Worm (Caenorhabditis elegans) whole organism, young adult: ENCODE results near the gene Y77E11A.23.
A peak's percentile ranks its signal among the peaks of the same experiment; 100 is the strongest.

Experiments used
- B0336.3 ChIP-seq: fragments of 200-800 bp; sonication (Bioruptor generic); IDR thresholded peaks from 2 replicates; pipeline ENCODE4 v1.3.6; 2022; ENCODE audit warnings: missing genetic modification characterization, missing compliant biosample characterization
- F33H1.4 ChIP-seq: fragments of 200-800 bp; sonication (Bioruptor generic); IDR thresholded peaks from 2 replicates; pipeline ENCODE4 v1.3.6; 2022; ENCODE audit warnings: missing genetic modification reagents, missing genetic modification characterization, missing compliant biosample characterization
- F37B4.10 ChIP-seq: fragments of 200-800 bp; sonication (Bioruptor generic); IDR thresholded peaks from 2 replicates; pipeline ENCODE4 v1.3.6; 2022; ENCODE audit warnings: missing genetic modification characterization, missing compliant biosample characterization
- F52B5.7 ChIP-seq: sonication (generic microtip); optimal IDR thresholded peaks from 2 replicates; lab custom pipeline; 2016; ENCODE audit warnings: mild to moderate bottlenecking, missing genetic modification characterization, missing compliant biosample characterization
- T07F8.4 ChIP-seq: sonication (generic microtip); optimal IDR thresholded peaks from 2 replicates; lab custom pipeline; 2016; ENCODE audit warnings: mild to moderate bottlenecking, missing genetic modification characterization, moderate library complexity, missing compliant biosample characterization
- Y67H2A.10 ChIP-seq: fragments of 200-800 bp; sonication (Bioruptor generic); conservative IDR thresholded peaks from 2 replicates; pipeline ENCODE4 v1.3.6; 2022; ENCODE audit warnings: missing genetic modification reagents, missing genetic modification characterization, missing compliant biosample characterization
- Y79H2A.3 ChIP-seq: fragments of 200-800 bp; sonication (Bioruptor generic); conservative IDR thresholded peaks from 2 replicates; pipeline ENCODE4 v1.3.6; 2022; ENCODE audit warnings: missing genetic modification reagents, missing genetic modification characterization, missing compliant biosample characterization
- atf-7 ChIP-seq: sonication (generic microtip); optimal IDR thresholded peaks from 2 replicates; lab custom pipeline; 2017; ENCODE audit warnings: mild to moderate bottlenecking, missing genetic modification characterization, missing compliant biosample characterization
- bed-2 ChIP-seq: fragments of 200-800 bp; sonication (Bioruptor generic); IDR thresholded peaks from 2 replicates; pipeline ENCODE4 v1.3.6; 2022; ENCODE audit warnings: missing genetic modification reagents, missing genetic modification characterization, missing compliant biosample characterization
- cebp-1 ChIP-seq, 2 experiments: fragments of 200-800 bp in 1 of 2; sonication (Bioruptor generic) in 1 of 2; sonication (generic microtip) in 1 of 2; IDR thresholded peaks in 1 of 2; optimal IDR thresholded peaks in 1 of 2; 2 replicates each; pipeline versions ENCODE4 v1.3.6 to Lab custom; 2017 to 2022; ENCODE audit warnings: missing compliant biosample characterization in 2 of 2, missing genetic modification characterization in 2 of 2, mild to moderate bottlenecking in 1 of 2, missing genetic modification reagents in 1 of 2, moderate library complexity in 1 of 2
- ceh-100 ChIP-seq: fragments of 200-800 bp; sonication (Bioruptor generic); IDR thresholded peaks from 2 replicates; pipeline ENCODE4 v1.3.6; 2022; ENCODE audit warnings: missing genetic modification reagents, missing genetic modification characterization, missing compliant biosample characterization
- ceh-58 ChIP-seq: fragments of 200-800 bp; sonication (Bioruptor generic); IDR thresholded peaks from 2 replicates; pipeline ENCODE4 v1.3.6; 2022; ENCODE audit warnings: missing genetic modification characterization, missing compliant biosample characterization
- die-1 ChIP-seq: sonication (generic microtip); optimal IDR thresholded peaks from 2 replicates; lab custom pipeline; 2016; ENCODE audit warnings: missing genotype, mild to moderate bottlenecking, missing genetic modification characterization, missing compliant biosample characterization
- dox-1 ChIP-seq: fragments of 200-800 bp; sonication (Bioruptor generic); IDR thresholded peaks from 2 replicates; pipeline ENCODE4 v1.3.6; 2022; ENCODE audit warnings: missing genetic modification reagents, missing genetic modification characterization, missing compliant biosample characterization
- egrh-3 ChIP-seq: fragments of 200-800 bp; sonication (Bioruptor generic); IDR thresholded peaks from 2 replicates; pipeline ENCODE4 v1.3.6; 2022; ENCODE audit warnings: missing genetic modification reagents, missing genetic modification characterization, missing compliant biosample characterization
- ekl-4 ChIP-seq: fragments of 200-800 bp; sonication (Bioruptor generic); IDR thresholded peaks from 2 replicates; pipeline ENCODE4 v1.3.6; 2022; ENCODE audit warnings: missing genetic modification reagents, missing genetic modification characterization, missing compliant biosample characterization
- fkh-3 ChIP-seq: sonication (generic microtip); optimal IDR thresholded peaks from 2 replicates; lab custom pipeline; 2016; ENCODE audit warnings: mild to moderate bottlenecking, missing genetic modification characterization, missing compliant biosample characterization
- gei-17 ChIP-seq: fragments of 200-800 bp; sonication (Bioruptor generic); optimal IDR thresholded peaks from 2 replicates; lab custom pipeline; 2018; ENCODE audit warnings: mild to moderate bottlenecking, missing genetic modification characterization, missing compliant biosample characterization
- hrde-1 ChIP-seq: sonication (generic microtip); optimal IDR thresholded peaks from 2 replicates; lab custom pipeline; 2016; ENCODE audit warnings: missing genetic modification characterization, mild to moderate bottlenecking, missing compliant biosample characterization, moderate library complexity, missing genotype, missing genetic modification reagents, borderline replicate concordance
- hsf-1 ChIP-seq: fragments of 200-800 bp; sonication (Bioruptor generic); IDR thresholded peaks from 2 replicates; pipeline ENCODE4 v1.3.6; 2022; ENCODE audit warnings: missing genetic modification reagents, missing genetic modification characterization, missing compliant biosample characterization
- let-607 ChIP-seq, 2 experiments: fragments of 200-800 bp in 1 of 2; sonication (Bioruptor generic) in 1 of 2; sonication (generic microtip) in 1 of 2; optimal IDR thresholded peaks; 2 replicates each; lab custom pipeline; 2016 to 2018; ENCODE audit warnings: mild to moderate bottlenecking in 2 of 2, missing compliant biosample characterization in 2 of 2, missing genetic modification characterization in 2 of 2, moderate library complexity in 2 of 2, missing genotype in 1 of 2
- lir-1 ChIP-seq: fragments of 200-800 bp; sonication (Bioruptor generic); conservative IDR thresholded peaks from 2 replicates; pipeline ENCODE4 v1.3.6; 2022; ENCODE audit warnings: missing genetic modification reagents, missing genetic modification characterization, missing compliant biosample characterization
- lsy-27 ChIP-seq: sonication (generic microtip); optimal IDR thresholded peaks from 2 replicates; lab custom pipeline; 2017; ENCODE audit warnings: missing genetic modification characterization, mild to moderate bottlenecking, missing compliant biosample characterization, antibody characterized with exemption, missing genotype, borderline replicate concordance; ENCODE audit not compliant: insufficient read depth
- nhr-120 ChIP-seq: fragments of 200-800 bp; sonication (Bioruptor generic); IDR thresholded peaks from 2 replicates; pipeline ENCODE4 v1.3.6; 2022; ENCODE audit warnings: missing genetic modification characterization, missing compliant biosample characterization
- nhr-179 ChIP-seq: sonication (generic microtip); optimal IDR thresholded peaks from 2 replicates; lab custom pipeline; 2016; ENCODE audit warnings: mild to moderate bottlenecking, missing genetic modification characterization, missing compliant biosample characterization
- nhr-27 ChIP-seq: fragments of 200-800 bp; sonication (Bioruptor generic); optimal IDR thresholded peaks from 2 replicates; lab custom pipeline; 2018; ENCODE audit warnings: mild to moderate bottlenecking, missing genetic modification characterization, moderate library complexity, missing compliant biosample characterization
- nhr-80 ChIP-seq: sonication (generic microtip); optimal IDR thresholded peaks from 2 replicates; lab custom pipeline; 2016; ENCODE audit warnings: missing genetic modification characterization, missing compliant biosample characterization
- pbrm-1 ChIP-seq: fragments of 200-800 bp; sonication (Bioruptor generic); IDR thresholded peaks from 2 replicates; pipeline ENCODE4 v1.3.6; 2022; ENCODE audit warnings: missing genetic modification reagents, missing genetic modification characterization, missing compliant biosample characterization
- rcor-1 ChIP-seq: fragments of 200-800 bp; sonication (Bioruptor generic); IDR thresholded peaks from 2 replicates; pipeline ENCODE4 v1.3.6; 2022; ENCODE audit warnings: missing genetic modification reagents, missing genetic modification characterization, missing compliant biosample characterization
- snpc-3.4 ChIP-seq: sonication (generic microtip); optimal IDR thresholded peaks from 2 replicates; lab custom pipeline; 2017; ENCODE audit warnings: missing genetic modification characterization, mild to moderate bottlenecking, missing compliant biosample characterization, antibody characterized with exemption, moderate library complexity, missing genotype, missing genetic modification reagents
- sptf-2 ChIP-seq: fragments of 200-800 bp; sonication (Bioruptor generic); optimal IDR thresholded peaks from 2 replicates; lab custom pipeline; 2018; ENCODE audit warnings: mild to moderate bottlenecking, missing genetic modification characterization, missing compliant biosample characterization
- unc-62 ChIP-seq: fragments of 150-350 bp; optimal IDR thresholded peaks from 2 replicates; lab custom pipeline; 2014; ENCODE audit warnings: missing biosample characterization, missing genetic modification reagents, missing genetic modification characterization
- ztf-22 ChIP-seq: fragments of 200-800 bp; sonication (Bioruptor generic); optimal IDR thresholded peaks from 2 replicates; lab custom pipeline; 2018; ENCODE audit warnings: mild to moderate bottlenecking, missing genetic modification characterization, moderate library complexity, missing compliant biosample characterization
- ztf-25 ChIP-seq: fragments of 200-800 bp; sonication (Bioruptor generic); IDR thresholded peaks from 2 replicates; pipeline ENCODE4 v1.3.6; 2022; ENCODE audit warnings: missing genetic modification reagents, missing genetic modification characterization, missing compliant biosample characterization

Y77E11A.23 gene

ce11 chrIV:1443514-1443913 lies 13.3 kb upstream of the Y77E11A.23 start:
- TF ChIP-seq nhr-120 (no peak), fkh-3 (tag; lab: Kevin White, UChicago) (no peak), gei-17 (GFP tag; lab: Kevin White, UChicago) (no peak), bed-2 (GFP tag; lab: Robert Waterston, UW) (no peak), unc-62 (GFP tag; lab: Kevin White, UChicago) (no peak), cebp-1 (GFP tag; IDR thresholded peaks at IDR 0.05; lab: Robert Waterston, UW) (no peak), cebp-1 (tag; optimal IDR thresholded peaks at IDR 0.05; lab: Kevin White, UChicago) (no peak), snpc-3.4 (tag; lab: Kevin White, UChicago) (no peak)
- TF ChIP-seq, all 124 proteins: peak for 0

- 0 out of 2 replicates have a peak, but pooled peaks have one; percentile 13 for TF ChIP-seq Y79H2A.3 (GFP tag; lab: Robert Waterston, UW)
- peak; percentile 94 for TF ChIP-seq hsf-1 (GFP tag; lab: Robert Waterston, UW)
- TF ChIP-seq F33H1.4 = peak; percentile 20; the same call in 1 of the 2 replicates
- 0 out of 2 replicates have a peak, but pooled peaks have one; percentile 13 for TF ChIP-seq ztf-25 (GFP tag; lab: Robert Waterston, UW)
- 0 out of 2 replicates have a peak, but pooled peaks have one; percentile 28 for TF ChIP-seq ekl-4 (GFP tag; lab: Robert Waterston, UW)
Measured at ce11 chrIV:1440094-1440493, 9.9 kb upstream of the Y77E11A.23 start.

- TF ChIP-seq T07F8.4 (no peak), atf-7 (tag; lab: Kevin White, UChicago) (no peak), nhr-179 (no peak), die-1 (tag; lab: Kevin White, UChicago) (no peak), nhr-80 (tag; lab: Kevin White, UChicago) (no peak), B0336.3 (GFP tag; lab: Robert Waterston, UW) (no peak), hrde-1 (tag; lab: Kevin White, UChicago) (no peak), Y67H2A.10 (GFP tag; lab: Robert Waterston, UW) (no peak), ceh-100 (GFP tag; lab: Robert Waterston, UW) (no peak), lsy-27 (tag; lab: Kevin White, UChicago) (no peak)
- TF ChIP-seq, all 124 proteins: peak for 0
Measured at ce11 chrIV:1437625-1438024, 7.5 kb upstream of the Y77E11A.23 start.

DNA sequence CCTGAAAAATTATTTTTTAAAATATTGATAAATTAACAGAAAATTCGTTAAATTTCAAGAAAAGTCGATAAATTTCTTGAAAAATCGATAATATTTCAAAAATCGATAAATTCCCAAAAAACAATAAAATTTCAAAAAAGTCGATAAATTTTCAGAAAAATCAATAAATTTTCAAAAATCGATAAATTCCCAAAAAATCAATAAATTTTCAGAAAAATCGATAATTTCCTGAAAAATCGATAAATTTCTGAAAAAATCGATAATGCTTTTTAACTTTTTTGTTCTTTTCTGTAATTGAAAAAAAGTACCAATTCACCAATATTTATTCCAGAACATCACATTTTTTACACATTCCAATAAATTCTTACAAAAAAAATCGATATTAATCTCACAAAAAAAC lies 5.0 kb upstream of the Y77E11A.23 start:
- TF ChIP-seq pbrm-1 (GFP tag; lab: Robert Waterston, UW) (no peak), nhr-27 (no peak), egrh-3 (GFP tag; lab: Robert Waterston, UW) (no peak), B0336.3 (GFP tag; lab: Robert Waterston, UW) (no peak), F37B4.10 (GFP tag; lab: Robert Waterston, UW) (no peak), let-607 (tag; optimal IDR thresholded peaks at IDR 0.05; lab: Kevin White, UChicago) (no peak), F52B5.7 (no peak), rcor-1 (GFP tag; lab: Robert Waterston, UW) (no peak), dox-1 (no peak), lir-1 (GFP tag; lab: Robert Waterston, UW) (no peak), sptf-2 (GFP tag; lab: Kevin White, UChicago) (no peak), ceh-58 (GFP tag; lab: Robert Waterston, UW) (no peak), ztf-22 (GFP tag; lab: Kevin White, UChicago) (no peak)
